Fruit fly (Drosophila melanogaster) whole organism, embryonic: ENCODE results near the gene htk.

Source experiments
- Aef1 ChIP-seq: fragments of 200-800 bp; sonication (Bioruptor generic); IDR thresholded peaks from 3 replicates; pipeline ENCODE4 v1.3.6; 2022; ENCODE audit warnings: missing biosample characterization, missing genetic modification characterization
- BEAF-32 ChIP-seq: fragments of 200-800 bp; sonication (Bioruptor generic); optimal IDR thresholded peaks from 3 replicates; lab custom pipeline; 2017; ENCODE audit warnings: missing biosample characterization, missing genetic modification characterization, mild to moderate bottlenecking, moderate library complexity, missing genetic modification reagents
- CG10462 ChIP-seq: fragments of 200-800 bp; sonication (Bioruptor generic); optimal IDR thresholded peaks from 2 replicates; lab custom pipeline; 2016; ENCODE audit warnings: missing biosample characterization, missing genetic modification characterization
- CG11504 ChIP-seq: fragments of 200-800 bp; sonication (Bioruptor generic); optimal IDR thresholded peaks from 3 replicates; lab custom pipeline; 2019; ENCODE audit warnings: missing biosample characterization, mild to moderate bottlenecking, missing genetic modification characterization, moderate library complexity
- CG11695 ChIP-seq: fragments of 200-800 bp; sonication (Bioruptor generic); IDR thresholded peaks from 3 replicates; pipeline ENCODE4 v1.3.6; 2022; ENCODE audit warnings: missing biosample characterization, missing genetic modification characterization
- CG13296 ChIP-seq: fragments of 200-800 bp; sonication (Bioruptor generic); optimal IDR thresholded peaks from 3 replicates; lab custom pipeline; 2018; ENCODE audit warnings: missing biosample characterization, mild to moderate bottlenecking, missing genetic modification characterization
- CG15269 ChIP-seq: fragments of 200-800 bp; sonication (Bioruptor generic); optimal IDR thresholded peaks from 2 replicates; lab custom pipeline; 2018; ENCODE audit warnings: missing biosample characterization, mild to moderate bottlenecking, missing genetic modification characterization, moderate library complexity
- CG17186 ChIP-seq: fragments of 200-800 bp; sonication (Bioruptor generic); optimal IDR thresholded peaks from 3 replicates; lab custom pipeline; 2017; ENCODE audit warnings: missing biosample characterization, missing genetic modification reagents, missing genetic modification characterization
- CG17328 ChIP-seq: fragments of 200-800 bp; sonication (Bioruptor generic); IDR thresholded peaks from 2 replicates; pipeline ENCODE4 v1.3.6; 2022; ENCODE audit warnings: missing biosample characterization, missing genetic modification characterization
- CG17361 ChIP-seq: fragments of 200-800 bp; sonication (Bioruptor generic); IDR thresholded peaks from 3 replicates; pipeline ENCODE4 v1.3.6; 2022; ENCODE audit warnings: missing biosample characterization, missing genetic modification characterization
- CG30020 ChIP-seq: fragments of 200-800 bp; optimal IDR thresholded peaks from 2 replicates; lab custom pipeline; 2019; ENCODE audit warnings: missing biosample characterization, mild to moderate bottlenecking, missing genetic modification characterization, moderate library complexity
- CG31224 ChIP-seq: fragments of 200-800 bp; sonication (Bioruptor generic); IDR thresholded peaks from 2 replicates; pipeline ENCODE4 v1.3.6; 2022; ENCODE audit warnings: missing biosample characterization, missing genetic modification characterization
- CG4617 ChIP-seq: fragments of 200-800 bp; sonication (Bioruptor generic); optimal IDR thresholded peaks from 3 replicates; lab custom pipeline; 2016; ENCODE audit warnings: missing biosample characterization, missing genetic modification characterization, borderline replicate concordance
- CG6765 ChIP-seq: fragments of 200-800 bp; sonication (Bioruptor generic); optimal IDR thresholded peaks from 3 replicates; lab custom pipeline; 2017; ENCODE audit warnings: missing biosample characterization, mild to moderate bottlenecking, missing genetic modification characterization
- CG6854 ChIP-seq: fragments of 200-800 bp; sonication (Bioruptor generic); optimal IDR thresholded peaks from 3 replicates; lab custom pipeline; 2017; ENCODE audit warnings: missing biosample characterization, mild to moderate bottlenecking, missing genetic modification characterization
- CG7839 ChIP-seq: fragments of 200-800 bp; sonication (Bioruptor generic); optimal IDR thresholded peaks from 3 replicates; lab custom pipeline; 2018; ENCODE audit warnings: missing biosample characterization, mild to moderate bottlenecking, missing genetic modification characterization, moderate library complexity
- CG8478 ChIP-seq: fragments of >200 bp; optimal IDR thresholded peaks from 2 replicates; lab custom pipeline; 2018
- CG9932 ChIP-seq: fragments of 200-800 bp; sonication (Bioruptor generic); IDR thresholded peaks from 2 replicates; pipeline ENCODE4 v1.3.6; 2022; ENCODE audit warnings: missing biosample characterization, missing genetic modification characterization
- D ChIP-seq, 2 experiments: fragments of 200-800 bp in 1 of 2; fragments of >200 bp in 1 of 2; sonication (Bioruptor generic) in 1 of 2; optimal IDR thresholded peaks; 2 replicates in 1 of 2; 3 replicates in 1 of 2; lab custom pipeline; 2017; ENCODE audit warnings: mild to moderate bottlenecking in 1 of 2, missing biosample characterization in 1 of 2, missing genetic modification characterization in 1 of 2, missing genetic modification reagents in 1 of 2
- Dek ChIP-seq: fragments of 200-800 bp; sonication (Bioruptor generic); optimal IDR thresholded peaks from 3 replicates; lab custom pipeline; 2019; ENCODE audit warnings: missing biosample characterization, mild to moderate bottlenecking, missing genetic modification characterization, moderate library complexity
- Dll ChIP-seq: fragments of 200-800 bp; sonication (Bioruptor generic); IDR thresholded peaks from 4 replicates; pipeline ENCODE4 v1.3.6; 2022; ENCODE audit warnings: missing biosample characterization, missing genetic modification characterization; ENCODE audit not compliant: partially characterized antibody
- Doc3 ChIP-seq: fragments of 200-800 bp; sonication (Bioruptor generic); IDR thresholded peaks from 3 replicates; pipeline ENCODE4 v1.3.6; 2022; ENCODE audit warnings: missing biosample characterization, missing genetic modification characterization; ENCODE audit not compliant: partially characterized antibody
- Eip74EF ChIP-seq, 2 experiments: fragments of 200-800 bp in 1 of 2; fragments of >200 bp in 1 of 2; sonication (Bioruptor generic) in 1 of 2; optimal IDR thresholded peaks; 2 replicates each; lab custom pipeline; 2017 to 2019; ENCODE audit warnings: missing biosample characterization in 2 of 2, missing genetic modification characterization in 2 of 2, mild to moderate bottlenecking in 1 of 2, moderate library complexity in 1 of 2
- Fer1 ChIP-seq: fragments of 200-800 bp; sonication (Bioruptor generic); optimal IDR thresholded peaks from 2 replicates; lab custom pipeline; 2017; ENCODE audit warnings: missing biosample characterization, mild to moderate bottlenecking, missing genetic modification characterization
- Fer3 ChIP-seq: fragments of 200-800 bp; sonication (Bioruptor generic); optimal IDR thresholded peaks from 2 replicates; lab custom pipeline; 2018; ENCODE audit warnings: missing biosample characterization, mild to moderate bottlenecking, missing genetic modification characterization, moderate library complexity
- Lhr ChIP-seq: fragments of 200-800 bp; sonication (Bioruptor generic); optimal IDR thresholded peaks from 3 replicates; lab custom pipeline; 2017; ENCODE audit warnings: mild to moderate bottlenecking, missing biosample characterization, missing genetic modification reagents, missing genetic modification characterization
- NK7.1 ChIP-seq: fragments of 200-800 bp; sonication (Bioruptor generic); optimal IDR thresholded peaks from 3 replicates; lab custom pipeline; 2016; ENCODE audit warnings: missing biosample characterization, missing genetic modification characterization
- Ravus ChIP-seq: fragments of 200-800 bp; sonication (Bioruptor generic); IDR thresholded peaks from 2 replicates; pipeline ENCODE4 v1.3.6; 2022; ENCODE audit warnings: missing biosample characterization, missing genetic modification characterization
- Sox100B ChIP-seq: fragments of 200-800 bp; sonication (Bioruptor generic); optimal IDR thresholded peaks from 3 replicates; lab custom pipeline; 2018; ENCODE audit warnings: missing biosample characterization, mild to moderate bottlenecking, missing genetic modification characterization
- Stat92E ChIP-seq, 3 experiments: fragments of >200 bp in 2 of 3; fragments of 200-800 bp in 1 of 3; sonication (Bioruptor generic) in 1 of 3; optimal IDR thresholded peaks; 2 replicates each; lab custom pipeline; 2017 to 2019; ENCODE audit warnings: missing biosample characterization in 3 of 3, missing genetic modification characterization in 3 of 3, mild to moderate bottlenecking in 1 of 3, moderate library complexity in 1 of 3
- Xrp1 ChIP-seq: fragments of 200-800 bp; sonication (Bioruptor generic); IDR thresholded peaks from 2 replicates; pipeline ENCODE4 v1.3.6; 2022; ENCODE audit warnings: missing biosample characterization, missing genetic modification characterization
- aop ChIP-seq: fragments of 200-800 bp; sonication (Bioruptor generic); IDR thresholded peaks from 2 replicates; pipeline ENCODE4 v1.3.6; 2022; ENCODE audit warnings: missing biosample characterization, missing genetic modification characterization
- ap ChIP-seq: fragments of 200-800 bp; sonication (Bioruptor generic); IDR thresholded peaks from 2 replicates; pipeline ENCODE4 v1.3.6; 2022; ENCODE audit warnings: missing biosample characterization, missing genetic modification characterization
- btn ChIP-seq: fragments of 200-800 bp; sonication (Bioruptor generic); optimal IDR thresholded peaks from 2 replicates; lab custom pipeline; 2016; ENCODE audit warnings: missing biosample characterization, missing genetic modification characterization
- cad ChIP-seq: fragments of >200 bp; optimal IDR thresholded peaks from 2 replicates; lab custom pipeline; 2017; ENCODE audit warnings: missing biosample characterization, missing genetic modification characterization
- crc ChIP-seq: fragments of 200-800 bp; sonication (Bioruptor generic); optimal IDR thresholded peaks from 2 replicates; lab custom pipeline; 2016; ENCODE audit warnings: missing biosample characterization, missing genetic modification characterization
- da ChIP-seq: fragments of 200-800 bp; sonication (Bioruptor generic); optimal IDR thresholded peaks from 2 replicates; lab custom pipeline; 2016; ENCODE audit warnings: missing biosample characterization, missing genetic modification characterization
- dan ChIP-seq: fragments of 200-800 bp; sonication (Bioruptor generic); IDR thresholded peaks from 2 replicates; pipeline ENCODE4 v1.3.6; 2022; ENCODE audit warnings: missing biosample characterization, missing genetic modification characterization
- eyg ChIP-seq: fragments of 200-800 bp; sonication (Bioruptor generic); optimal IDR thresholded peaks from 3 replicates; lab custom pipeline; 2016; ENCODE audit warnings: missing biosample characterization, missing genetic modification characterization
- gcm2 ChIP-seq: fragments of 200-800 bp; sonication (Bioruptor generic); optimal IDR thresholded peaks from 2 replicates; lab custom pipeline; 2016; ENCODE audit warnings: missing biosample characterization, missing genetic modification characterization
- gem ChIP-seq: fragments of 200-800 bp; sonication (Bioruptor generic); optimal IDR thresholded peaks from 2 replicates; lab custom pipeline; 2019; ENCODE audit warnings: missing biosample characterization, mild to moderate bottlenecking, missing genetic modification characterization, moderate library complexity
- gsb-n ChIP-seq: fragments of 200-800 bp; sonication (Bioruptor generic); optimal IDR thresholded peaks from 3 replicates; lab custom pipeline; 2018; ENCODE audit warnings: missing biosample characterization, mild to moderate bottlenecking, missing genetic modification characterization
- ken ChIP-seq: fragments of 200-800 bp; sonication (Bioruptor generic); IDR thresholded peaks from 3 replicates; pipeline ENCODE4 v1.3.6; 2022; ENCODE audit warnings: missing biosample characterization, missing genetic modification characterization
- lilli ChIP-seq: fragments of 200-800 bp; sonication (Bioruptor generic); optimal IDR thresholded peaks from 3 replicates; lab custom pipeline; 2016; ENCODE audit warnings: missing biosample characterization, missing genetic modification characterization
- pb ChIP-seq: fragments of 200-800 bp; sonication (Bioruptor generic); optimal IDR thresholded peaks from 3 replicates; lab custom pipeline; 2016; ENCODE audit warnings: missing biosample characterization, missing genetic modification characterization
- pho ChIP-seq: fragments of 200-800 bp; sonication (Bioruptor generic); optimal IDR thresholded peaks from 2 replicates; lab custom pipeline; 2016; ENCODE audit warnings: missing biosample characterization, missing genetic modification characterization
- prd ChIP-seq, 3 experiments: fragments of >200 bp in 2 of 3; fragments of 200-800 bp in 1 of 3; sonication (Bioruptor generic) in 1 of 3; optimal IDR thresholded peaks in 2 of 3; IDR thresholded peaks in 1 of 3; 2 replicates in 2 of 3; 3 replicates in 1 of 3; pipeline versions ENCODE4 v1.3.6 to Lab custom; 2017 to 2022; ENCODE audit warnings: missing biosample characterization in 1 of 3, missing genetic modification characterization in 1 of 3
- pros ChIP-seq: fragments of 200-800 bp; sonication (Bioruptor generic); optimal IDR thresholded peaks from 3 replicates; lab custom pipeline; 2019; ENCODE audit warnings: missing biosample characterization, mild to moderate bottlenecking, missing genetic modification characterization, moderate library complexity
- unc-4 ChIP-seq: fragments of 200-800 bp; sonication (Bioruptor generic); IDR thresholded peaks from 2 replicates; pipeline ENCODE4 v1.3.6; 2022; ENCODE audit warnings: missing biosample characterization, missing genetic modification characterization; ENCODE audit not compliant: partially characterized antibody
- wor ChIP-seq: fragments of 200-800 bp; sonication (Bioruptor generic); IDR thresholded peaks from 2 replicates; pipeline ENCODE4 v1.3.6; 2022; ENCODE audit warnings: missing biosample characterization, missing genetic modification characterization

htk gene

dm6 chrX:18834399-18834798, 9.1 kb upstream of the htk start (continued):
- TF ChIP-seq Sox100B (GFP tag; lab: Kevin White, UChicago) (no peak), eyg (GFP tag; lab: Kevin White, UChicago) (no peak), dan (GFP tag; lab: Robert Waterston, UW) (no peak), CG4617 (GFP tag; lab: Kevin White, UChicago) (no peak), pho (no peak), pros (GFP tag; lab: Kevin White, UChicago) (no peak), gem (peak; percentile 6), lilli (peak; percentile 50), CG30020 (no peak), wor (no peak), crc (GFP tag; lab: Kevin White, UChicago) (no peak), gcm2 (GFP tag; lab: Kevin White, UChicago) (no peak), Doc3 (GFP tag; lab: Robert Waterston, UW) (no peak), pb (GFP tag; lab: Kevin White, UChicago) (no peak), BEAF-32 (GFP tag; lab: Kevin White, UChicago) (no peak), CG10462 (GFP tag; lab: Kevin White, UChicago) (no peak), CG17361 (GFP tag; lab: Robert Waterston, UW) (no peak), unc-4 (GFP tag; lab: Robert Waterston, UW) (no peak), Dll (GFP tag; lab: Robert Waterston, UW) (no peak), CG15269 (no peak), Ravus (GFP tag; lab: Robert Waterston, UW) (no peak), CG6765 (no peak), CG11504 (tag; lab: Kevin White, UChicago) (peak; percentile 42), CG31224 (no peak), CG8478 (lab: Kevin White, UChicago) (no peak), Fer3 (tag; lab: Kevin White, UChicago) (peak; percentile 41), ken (no peak), Stat92E (GFP tag; optimal IDR thresholded peaks at IDR 0.05; lab: Kevin White, UChicago) (no peak), Dek (tag; lab: Kevin White, UChicago) (no peak), Eip74EF (GFP tag; optimal IDR thresholded peaks at IDR 0.05; lab: Kevin White, UChicago) (no peak), CG9932 (GFP tag; lab: Robert Waterston, UW) (no peak), CG7839 (tag; lab: Kevin White, UChicago) (peak; percentile 44), prd (optimal IDR thresholded peaks at IDR 0.05; lab: Kevin White, UChicago) (no peak), prd (GFP tag; IDR thresholded peaks at IDR 0.05; lab: Robert Waterston, UW) (peak; percentile 77), Aef1 (GFP tag; lab: Robert Waterston, UW) (no peak), ap (GFP tag; lab: Robert Waterston, UW) (no peak), D (optimal IDR thresholded peaks at IDR 0.05; lab: Kevin White, UChicago) (no peak), D (GFP tag; optimal IDR thresholded peaks at IDR 0.05; lab: Kevin White, UChicago) (no peak), aop (GFP tag; lab: Robert Waterston, UW) (no peak), NK7.1 (GFP tag; lab: Kevin White, UChicago) (no peak), gsb-n (tag; lab: Kevin White, UChicago) (no peak), CG6854 (GFP tag; lab: Kevin White, UChicago) (no peak), btn (GFP tag; lab: Kevin White, UChicago) (no peak), CG17328 (GFP tag; lab: Robert Waterston, UW) (no peak), Xrp1 (GFP tag; lab: Robert Waterston, UW) (peak; percentile 53; the same call in 1 of the 2 replicates), CG11695 (peak; percentile 48; the same call in 1 of the 3 replicates), Fer1 (GFP tag; lab: Kevin White, UChicago) (peak; percentile 8), Lhr (GFP tag; lab: Kevin White, UChicago) (no peak), CG13296 (no peak), da (no peak), CG17186 (no peak), cad (no peak)
